Worm (Caenorhabditis elegans) whole organism, L3 larva: ENCODE data around the gene str-4.
A peak's percentile ranks its signal among the peaks of the same experiment; 100 is the strongest.

Experiments used
- R02D3.7 ChIP-seq: fragments of 150-350 bp; optimal IDR thresholded peaks from 2 replicates; lab custom pipeline; 2014; ENCODE audit warnings: missing biosample characterization, missing genetic modification characterization
- ceh-82 ChIP-seq: fragments of 150-350 bp; optimal IDR thresholded peaks from 2 replicates; lab custom pipeline; 2014; ENCODE audit warnings: missing biosample characterization, missing genetic modification characterization
- egl-27 ChIP-seq: sonication (generic microtip); optimal IDR thresholded peaks from 4 replicates; lab custom pipeline; 2017; ENCODE audit warnings: missing biosample characterization, missing genetic modification reagents, missing genetic modification characterization
- elt-1 ChIP-seq: fragments of 150-350 bp; optimal IDR thresholded peaks from 2 replicates; lab custom pipeline; 2014; ENCODE audit warnings: missing biosample characterization, missing genetic modification characterization
- elt-2 ChIP-seq: sonication (generic microtip); optimal IDR thresholded peaks from 2 replicates; lab custom pipeline; 2016; ENCODE audit warnings: missing genetic modification reagents, mild to moderate bottlenecking, missing genetic modification characterization, missing compliant biosample characterization
- elt-3 ChIP-seq, 3 experiments: fragments of 150-350 bp in 1 of 3; sonication (generic microtip) in 2 of 3; optimal IDR thresholded peaks; 2 replicates in 2 of 3; 4 replicates in 1 of 3; lab custom pipeline; 2014 to 2017; ENCODE audit warnings: missing biosample characterization in 3 of 3, missing genetic modification characterization in 3 of 3
- fkh-10 ChIP-seq: sonication (generic microtip); optimal IDR thresholded peaks from 2 replicates; lab custom pipeline; 2017; ENCODE audit warnings: missing biosample characterization, missing genetic modification reagents, missing genetic modification characterization
- jun-1 ChIP-seq: fragments of 150-350 bp; optimal IDR thresholded peaks from 2 replicates; lab custom pipeline; 2014; ENCODE audit warnings: missing biosample characterization, missing genetic modification reagents, missing genetic modification characterization
- lin-15B ChIP-seq: fragments of 150-350 bp; optimal IDR thresholded peaks from 2 replicates; lab custom pipeline; 2014; ENCODE audit warnings: missing biosample characterization, missing genetic modification characterization
- lin-39 ChIP-seq: fragments of 150-350 bp; optimal IDR thresholded peaks from 2 replicates; lab custom pipeline; 2018; ENCODE audit warnings: missing biosample characterization, missing genetic modification reagents, missing genetic modification characterization
- lsy-12 ChIP-seq: sonication (generic microtip); optimal IDR thresholded peaks from 2 replicates; lab custom pipeline; 2016; ENCODE audit warnings: mild to moderate bottlenecking, missing genetic modification characterization, missing compliant biosample characterization
- nfya-1 ChIP-seq: sonication (generic microtip); optimal IDR thresholded peaks from 2 replicates; lab custom pipeline; 2017; ENCODE audit warnings: missing genetic modification characterization, mild to moderate bottlenecking, missing compliant biosample characterization, antibody characterized with exemption, moderate library complexity; ENCODE audit not compliant: insufficient read depth
- nhr-11 ChIP-seq: fragments of 150-350 bp; optimal IDR thresholded peaks from 2 replicates; lab custom pipeline; 2014; ENCODE audit warnings: missing biosample characterization, missing genetic modification characterization
- nhr-12 ChIP-seq: fragments of 150-350 bp; optimal IDR thresholded peaks from 2 replicates; lab custom pipeline; 2014; ENCODE audit warnings: missing biosample characterization, missing genetic modification characterization
- nhr-23 ChIP-seq: fragments of 150-350 bp; optimal IDR thresholded peaks from 2 replicates; lab custom pipeline; 2014; ENCODE audit warnings: missing biosample characterization, missing genetic modification reagents, missing genetic modification characterization
- nhr-237 ChIP-seq: fragments of 150-350 bp; optimal IDR thresholded peaks from 2 replicates; lab custom pipeline; 2014; ENCODE audit warnings: missing biosample characterization, missing genetic modification characterization
- nhr-25 ChIP-seq: sonication (generic microtip); optimal IDR thresholded peaks from 2 replicates; lab custom pipeline; 2017; ENCODE audit warnings: missing biosample characterization, missing genetic modification characterization
- nhr-43 ChIP-seq: sonication (generic microtip); optimal IDR thresholded peaks from 2 replicates; lab custom pipeline; 2016; ENCODE audit warnings: mild to moderate bottlenecking, missing genetic modification characterization, missing compliant biosample characterization; ENCODE audit not compliant: poor library complexity, severe bottlenecking
- nhr-67 ChIP-seq: fragments of 150-350 bp; optimal IDR thresholded peaks from 2 replicates; lab custom pipeline; 2014; ENCODE audit warnings: missing biosample characterization, missing genetic modification characterization
- nhr-77 ChIP-seq: fragments of 150-350 bp; optimal IDR thresholded peaks from 2 replicates; lab custom pipeline; 2014; ENCODE audit warnings: missing biosample characterization, missing genetic modification characterization
- pqm-1 ChIP-seq: fragments of 150-350 bp; optimal IDR thresholded peaks from 2 replicates; lab custom pipeline; 2017; ENCODE audit warnings: missing biosample characterization, missing genetic modification characterization, inconsistent platforms
- sea-2 ChIP-seq: fragments of 150-350 bp; sonication (generic microtip); optimal IDR thresholded peaks from 4 replicates; lab custom pipeline; 2014; ENCODE audit warnings: missing biosample characterization, missing genetic modification reagents, missing genetic modification characterization
- skn-1 ChIP-seq: fragments of 150-350 bp; optimal IDR thresholded peaks from 2 replicates; lab custom pipeline; 2014; ENCODE audit warnings: missing biosample characterization, missing genetic modification characterization
- snpc-4 ChIP-seq: fragments of 150-350 bp; optimal IDR thresholded peaks from 2 replicates; lab custom pipeline; 2014; ENCODE audit warnings: missing biosample characterization, missing genetic modification characterization
- tbx-2 ChIP-seq: sonication (generic microtip); optimal IDR thresholded peaks from 2 replicates; lab custom pipeline; 2016; ENCODE audit warnings: mild to moderate bottlenecking, missing genetic modification characterization, missing compliant biosample characterization
- unc-39 ChIP-seq: sonication (generic microtip); optimal IDR thresholded peaks from 4 replicates; lab custom pipeline; 2017; ENCODE audit warnings: missing biosample characterization, missing genetic modification characterization
- unc-62 ChIP-seq: fragments of 150-350 bp; sonication (generic microtip); optimal IDR thresholded peaks from 4 replicates; lab custom pipeline; 2014; ENCODE audit warnings: missing biosample characterization, missing genetic modification reagents, missing genetic modification characterization
- ztf-4 ChIP-seq: fragments of 150-350 bp; optimal IDR thresholded peaks from 2 replicates; lab custom pipeline; 2014; ENCODE audit warnings: missing biosample characterization, missing genetic modification characterization

Gene str-4

ce11 chrV:13358823-13359592, 19.5 kb upstream of the str-4 start, which contains the start of gene F32H5.3:
F32H5.3 (plus strand) TSS chrV:13359335.
- TF ChIP-seq nhr-23 (tag; lab: Kevin White, UChicago) (peak; percentile 35), nhr-67 (tag; lab: Kevin White, UChicago) (no peak), pqm-1 (tag; lab: Kevin White, UChicago) (no peak), unc-39 (tag; lab: Kevin White, UChicago) (no peak), elt-1 (peak; percentile 81), ceh-82 (tag; lab: Kevin White, UChicago) (no peak), nhr-43 (peak; percentile 8), jun-1 (no peak), nhr-25 (peak; percentile 24), nhr-237 (tag; lab: Kevin White, UChicago) (no peak)

- peak; percentile 93 for TF ChIP-seq elt-2 (tag; lab: Kevin White, UChicago)
- TF ChIP-seq pqm-1 (tag; lab: Kevin White, UChicago): peak; percentile 73
- TF ChIP-seq egl-27: no peak
Observed at ce11 chrV:13357652-13358281, 18.2 kb upstream of the str-4 start, which contains the start of gene F32H5.1. F32H5.1 (minus strand) TSS chrV:13358037.

ce11 chrV:13356210-13356609, 16.7 kb upstream of the str-4 start:
- TF ChIP-seq nhr-12 (tag; lab: Kevin White, UChicago): no peak
- no peak for TF ChIP-seq nhr-67 (tag; lab: Kevin White, UChicago)
- no peak for TF ChIP-seq lin-39 (tag; lab: Kevin White, UChicago)
- TF ChIP-seq unc-39 (tag; lab: Kevin White, UChicago): no peak
- no peak for TF ChIP-seq nfya-1 (tag; lab: Kevin White, UChicago)
- no peak for TF ChIP-seq ztf-4 (tag; lab: Kevin White, UChicago)
- no peak for TF ChIP-seq nhr-11 (tag; lab: Kevin White, UChicago)
- no peak for TF ChIP-seq sea-2 (GFP tag; lab: Kevin White, UChicago)
- no peak for TF ChIP-seq nhr-23 (tag; lab: Kevin White, UChicago)
- TF ChIP-seq nhr-237 (tag; lab: Kevin White, UChicago): no peak
- TF ChIP-seq elt-1: no peak
- no peak for TF ChIP-seq lin-15B (tag; lab: Kevin White, UChicago)
- TF ChIP-seq elt-3 (tag; optimal IDR thresholded peaks at IDR 0.05; lab: Kevin White, UChicago): no peak
- no peak for TF ChIP-seq snpc-4
- TF ChIP-seq lsy-12 (tag; lab: Kevin White, UChicago): no peak
- no peak for TF ChIP-seq nhr-77 (tag; lab: Kevin White, UChicago)
- TF ChIP-seq R02D3.7: no peak
- no peak for TF ChIP-seq nhr-25
- TF ChIP-seq, all 47 proteins: peak for 0

- TF ChIP-seq nfya-1 (tag; lab: Kevin White, UChicago) (no peak), tbx-2 (no peak), lin-39 (tag; lab: Kevin White, UChicago) (no peak), elt-1 (peak; percentile 24)
- TF ChIP-seq, all 47 proteins: peak for 1
Observed at ce11 chrV:13352415-13352814, 12.9 kb upstream of the str-4 start.

ce11 chrV:13351773-13352172, 12.2 kb upstream of the str-4 start:
- TF ChIP-seq elt-1: peak; percentile 77
- TF ChIP-seq unc-62 (GFP tag; lab: Kevin White, UChicago): peak; percentile 87
- TF ChIP-seq nhr-11 (tag; lab: Kevin White, UChicago): no peak
- TF ChIP-seq nfya-1 (tag; lab: Kevin White, UChicago): peak; percentile 28
- peak; percentile 45 for TF ChIP-seq lin-39 (tag; lab: Kevin White, UChicago)
- TF ChIP-seq, all 47 proteins: peak for 4

ce11 chrV:13350302-13350701, 10.8 kb upstream of the str-4 start:
- peak; percentile 80 for TF ChIP-seq fkh-10 (GFP tag; lab: Kevin White, UChicago)
- no peak for TF ChIP-seq skn-1 (tag; lab: Kevin White, UChicago)
- TF ChIP-seq, all 47 proteins: peak for 1
